Fruit fly (Drosophila melanogaster) whole organism, wandering third instar larva: ENCODE results near the gene LysE.

Source experiments
- Abd-B ChIP-seq: fragments of >200 bp; optimal IDR thresholded peaks from 2 replicates; lab custom pipeline; 2017; ENCODE audit warnings: missing biosample characterization, missing genetic modification characterization
- CG32264 ChIP-seq: fragments of 200-800 bp; sonication (Bioruptor generic); optimal IDR thresholded peaks from 2 replicates; lab custom pipeline; 2016; ENCODE audit warnings: missing biosample characterization, missing genetic modification characterization
- CG9705 ChIP-seq: fragments of 200-800 bp; sonication (Bioruptor generic); optimal IDR thresholded peaks from 2 replicates; lab custom pipeline; 2018; ENCODE audit warnings: missing biosample characterization, mild to moderate bottlenecking, missing genetic modification characterization
- CrebA ChIP-seq: fragments of 200-800 bp; sonication (Bioruptor generic); optimal IDR thresholded peaks from 2 replicates; lab custom pipeline; 2016; ENCODE audit warnings: missing biosample characterization, mild to moderate bottlenecking, missing genetic modification characterization, borderline replicate concordance
- Dfd ChIP-seq: fragments of >200 bp; optimal IDR thresholded peaks from 2 replicates; lab custom pipeline; 2017; ENCODE audit warnings: missing biosample characterization, missing genetic modification characterization
- Dif ChIP-seq: fragments of 200-275, 200-300 bp; sonication (Bioruptor generic); optimal IDR thresholded peaks from 2 replicates; lab custom pipeline; 2018; ENCODE audit warnings: missing biosample characterization, missing genetic modification characterization; ENCODE audit not compliant: partially characterized antibody
- GATAd ChIP-seq: sonication (Bioruptor generic); optimal IDR thresholded peaks from 2 replicates; lab custom pipeline; 2016; ENCODE audit warnings: missing biosample characterization, missing genetic modification characterization
- Hnf4 ChIP-seq: fragments of 200-800 bp; sonication (Bioruptor generic); optimal IDR thresholded peaks from 2 replicates; lab custom pipeline; 2016; ENCODE audit warnings: missing biosample characterization, mild to moderate bottlenecking, missing genetic modification characterization
- Hr78 ChIP-seq: fragments of >200 bp; optimal IDR thresholded peaks from 2 replicates; lab custom pipeline; 2017; ENCODE audit warnings: missing biosample characterization, missing genetic modification characterization
- Hr83 ChIP-seq: fragments of 200-300 bp; sonication (Bioruptor generic); optimal IDR thresholded peaks from 2 replicates; lab custom pipeline; 2016; ENCODE audit warnings: missing biosample characterization, mild to moderate bottlenecking, missing genetic modification characterization, moderate library complexity; ENCODE audit not compliant: poor library complexity, severe bottlenecking
- Myc ChIP-seq: fragments of >200 bp; optimal IDR thresholded peaks from 2 replicates; lab custom pipeline; 2017
- N ChIP-seq: fragments of >200 bp; optimal IDR thresholded peaks from 2 replicates; lab custom pipeline; 2018; ENCODE audit warnings: missing biosample characterization, missing external identifiers, missing genetic modification characterization
- OdsH ChIP-seq: fragments of 200-800 bp; sonication (Bioruptor generic); optimal IDR thresholded peaks from 2 replicates; lab custom pipeline; 2016; ENCODE audit warnings: missing biosample characterization, mild to moderate bottlenecking, missing genetic modification characterization
- Rel ChIP-seq, 2 experiments: fragments of 200-800 bp; sonication (Bioruptor generic) in 1 of 2; optimal IDR thresholded peaks; 2 replicates in 1 of 2; 3 replicates in 1 of 2; lab custom pipeline; 2016 to 2019; ENCODE audit warnings: mild to moderate bottlenecking in 2 of 2, missing biosample characterization in 2 of 2, missing genetic modification characterization in 2 of 2, moderate library complexity in 1 of 2
- Sp1 ChIP-seq: fragments of 200-800 bp; sonication (Bioruptor generic); optimal IDR thresholded peaks from 3 replicates; lab custom pipeline; 2019; ENCODE audit warnings: missing biosample characterization, mild to moderate bottlenecking, missing genetic modification characterization, moderate library complexity
- br ChIP-seq: fragments of 200-800 bp; sonication (Bioruptor generic); optimal IDR thresholded peaks from 2 replicates; lab custom pipeline; 2016; ENCODE audit warnings: missing biosample characterization, missing genetic modification characterization
- brk ChIP-seq: fragments of 200-800 bp; sonication (Bioruptor generic); optimal IDR thresholded peaks from 2 replicates; lab custom pipeline; 2016; ENCODE audit warnings: missing biosample characterization, mild to moderate bottlenecking, missing genetic modification characterization
- dl ChIP-seq, 2 experiments: fragments of 175-275, 200-275 bp in 1 of 2; fragments of 200-275 bp in 1 of 2; sonication (Bioruptor generic); optimal IDR thresholded peaks; lab custom pipeline; 2018; ENCODE audit warnings: mild to moderate bottlenecking in 2 of 2, missing biosample characterization in 2 of 2, missing genetic modification characterization in 2 of 2, moderate library complexity in 2 of 2; ENCODE audit not compliant: partially characterized antibody in 2 of 2, insufficient read depth in 1 of 2
- dsf ChIP-seq: sonication (Bioruptor generic); optimal IDR thresholded peaks from 2 replicates; lab custom pipeline; 2016; ENCODE audit warnings: missing biosample characterization, missing genetic modification characterization, borderline replicate concordance
- ey ChIP-seq: fragments of 200-800 bp; sonication (Bioruptor generic); optimal IDR thresholded peaks from 2 replicates; lab custom pipeline; 2016; ENCODE audit warnings: missing biosample characterization, missing genetic modification characterization
- foxo ChIP-seq, 2 experiments: fragments of 200-800 bp; sonication (Bioruptor generic); optimal IDR thresholded peaks; 2 replicates in 1 of 2; 3 replicates in 1 of 2; lab custom pipeline; 2016 to 2017; ENCODE audit warnings: missing biosample characterization in 2 of 2, missing genetic modification characterization in 2 of 2
- h ChIP-seq: fragments of 200-800 bp; sonication (Bioruptor generic); optimal IDR thresholded peaks from 3 replicates; lab custom pipeline; 2016; ENCODE audit warnings: missing biosample characterization, mild to moderate bottlenecking, missing genetic modification characterization
- jim ChIP-seq: fragments of 175-275, 200-325 bp; sonication (Bioruptor generic); optimal IDR thresholded peaks from 2 replicates; lab custom pipeline; 2016; ENCODE audit warnings: missing biosample characterization, mild to moderate bottlenecking, missing genetic modification characterization
- lola ChIP-seq: fragments of >200 bp; optimal IDR thresholded peaks from 2 replicates; lab custom pipeline; 2017; ENCODE audit warnings: missing biosample characterization, missing genetic modification characterization
- pan ChIP-seq: fragments of >200 bp; optimal IDR thresholded peaks from 2 replicates; lab custom pipeline; 2017
- sage ChIP-seq: fragments of 200-800 bp; sonication (Bioruptor generic); optimal IDR thresholded peaks from 2 replicates; lab custom pipeline; 2016; ENCODE audit warnings: missing biosample characterization, mild to moderate bottlenecking, missing genetic modification characterization
- sv ChIP-seq: fragments of 200-800 bp; sonication (Bioruptor generic); optimal IDR thresholded peaks from 3 replicates; lab custom pipeline; 2016; ENCODE audit warnings: missing biosample characterization, missing genetic modification characterization
- tai ChIP-seq: sonication (Bioruptor generic); optimal IDR thresholded peaks from 2 replicates; lab custom pipeline; 2016; ENCODE audit warnings: missing biosample characterization, missing genetic modification characterization
- usp ChIP-seq: fragments of >200 bp; optimal IDR thresholded peaks from 2 replicates; lab custom pipeline; 2017; ENCODE audit warnings: missing biosample characterization, missing genetic modification characterization
- woc ChIP-seq: sonication (Bioruptor generic); optimal IDR thresholded peaks from 2 replicates; lab custom pipeline; 2016; ENCODE audit warnings: missing biosample characterization, mild to moderate bottlenecking, missing genetic modification characterization

The LysE gene

dm6 chr3L:1193123-1193844 is 19.3 kb upstream of the LysE start, which contains the start of gene Trhn:
Gene Trhn (minus strand): TSS chr3L:1193173.
- no peak for TF ChIP-seq pan (lab: Kevin White, UChicago)
- TF ChIP-seq Myc (lab: Kevin White, UChicago), result no peak
- no peak for TF ChIP-seq sage (GFP tag; lab: Kevin White, UChicago)
- no peak for TF ChIP-seq brk (GFP tag; lab: Kevin White, UChicago)
- no peak for TF ChIP-seq dl (GFP tag; optimal IDR thresholded peaks at IDR 0.05; lab: Kevin White, UChicago; ENCODE audit: insufficient read depth in 1 of 2, partially characterized antibody in 2 of 2)
- TF ChIP-seq GATAd (GFP tag; lab: Kevin White, UChicago), result no peak
- TF ChIP-seq CG32264 (GFP tag; lab: Kevin White, UChicago), result no peak
- TF ChIP-seq Dif, result no peak
- no peak for TF ChIP-seq OdsH
- no peak for TF ChIP-seq Abd-B (GFP tag; lab: Kevin White, UChicago)
- no peak for TF ChIP-seq usp (GFP tag; lab: Kevin White, UChicago)
- no peak for TF ChIP-seq Dfd

dm6 chr3L:1195202-1195601 is 17.4 kb upstream of the LysE start, which contains the start of gene LysX:
Gene LysX (minus strand): TSS chr3L:1195302.
- TF ChIP-seq CG32264 (GFP tag; lab: Kevin White, UChicago) (no peak), pan (lab: Kevin White, UChicago) (no peak), N (no peak), br (GFP tag; lab: Kevin White, UChicago) (no peak), h (no peak), sage (GFP tag; lab: Kevin White, UChicago) (no peak), Hr78 (GFP tag; lab: Kevin White, UChicago) (no peak), dsf (GFP tag; lab: Kevin White, UChicago) (no peak), brk (GFP tag; lab: Kevin White, UChicago) (no peak), Myc (lab: Kevin White, UChicago) (no peak), Sp1 (GFP tag; lab: Kevin White, UChicago) (no peak), Rel (GFP tag; optimal IDR thresholded peaks at IDR 0.05; lab: Kevin White, UChicago) (no peak), Rel (tag; optimal IDR thresholded peaks at IDR 0.05; lab: Kevin White, UChicago) (no peak), sv (GFP tag; lab: Kevin White, UChicago) (no peak), GATAd (GFP tag; lab: Kevin White, UChicago) (no peak), CG9705 (no peak), woc (no peak), tai (GFP tag; lab: Kevin White, UChicago) (no peak), CrebA (GFP tag; lab: Kevin White, UChicago) (no peak), Abd-B (GFP tag; lab: Kevin White, UChicago) (no peak), lola (GFP tag; lab: Kevin White, UChicago) (no peak)

dm6 chr3L:1195868-1196552 is 16.6 kb upstream of the LysE start, which contains the start of gene Aplip1:
Gene Aplip1 (plus strand): TSS chr3L:1196317.
- TF ChIP-seq jim, result no peak
- TF ChIP-seq Rel (GFP tag; optimal IDR thresholded peaks at IDR 0.05; lab: Kevin White, UChicago), result no peak
- peak; percentile 72 for TF ChIP-seq Rel (tag; optimal IDR thresholded peaks at IDR 0.05; lab: Kevin White, UChicago)
- no peak for TF ChIP-seq Abd-B (GFP tag; lab: Kevin White, UChicago)
- peak in 1 of 2 experiments; percentile 15 for TF ChIP-seq foxo (GFP tag; optimal IDR thresholded peaks at IDR 0.05; lab: Kevin White, UChicago)

- no peak for TF ChIP-seq brk (GFP tag; lab: Kevin White, UChicago)
- TF ChIP-seq pan (lab: Kevin White, UChicago), result no peak
Measured at dm6 chr3L:1200357-1201051, 12.1 kb upstream of the LysE start, which contains the start of gene mwh. Gene mwh (plus strand): TSS chr3L:1200786.

dm6 chr3L:1202588-1203195 is 9.9 kb upstream of the LysE start, which contains the start of gene meep:
Gene meep (minus strand): TSS chr3L:1203036.
- TF ChIP-seq ey (GFP tag; lab: Kevin White, UChicago) (no peak), CrebA (GFP tag; lab: Kevin White, UChicago) (no peak), Hnf4 (GFP tag; lab: Kevin White, UChicago) (no peak), Hr83 (no peak), GATAd (GFP tag; lab: Kevin White, UChicago) (no peak), dl (GFP tag; optimal IDR thresholded peaks at IDR 0.05; lab: Kevin White, UChicago; ENCODE audit: insufficient read depth in 1 of 2, partially characterized antibody in 2 of 2) (no peak), Sp1 (GFP tag; lab: Kevin White, UChicago) (no peak), sv (GFP tag; lab: Kevin White, UChicago) (no peak)
